Worm (Caenorhabditis elegans): Measurements from ENCODE around the gene cest-8.

DNA sequence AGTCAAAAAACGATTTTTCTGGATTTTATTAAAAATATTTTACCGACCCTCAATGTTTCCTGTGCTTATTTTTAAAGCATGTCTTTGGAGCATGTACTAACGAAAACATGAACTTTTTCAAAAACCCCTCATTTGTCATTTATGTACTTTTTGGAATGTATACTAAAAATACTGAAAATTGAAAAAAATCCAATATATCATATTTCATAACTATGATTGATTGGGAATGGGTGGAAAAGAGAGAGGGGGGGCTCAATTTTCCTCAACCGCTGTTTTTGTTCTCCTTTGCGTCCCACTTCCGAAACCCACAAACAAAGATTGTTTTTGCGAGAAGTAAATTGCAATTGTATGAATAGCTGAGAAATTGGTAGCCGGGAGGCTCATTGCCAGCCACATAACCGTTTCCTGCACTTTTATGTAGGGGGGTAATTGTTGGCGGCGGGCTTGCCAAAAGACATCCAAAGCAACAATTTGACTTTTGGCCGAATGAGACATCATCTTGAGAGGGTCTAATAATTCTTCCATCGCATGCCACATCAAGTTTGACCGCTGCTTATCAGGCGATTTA lies 39.6 kb upstream of the cest-8 start:
- TF ChIP-seq dao-5 (tag; optimal IDR thresholded peaks at IDR 0.05) (no peak), him-1 (tag; optimal IDR thresholded peaks at IDR 0.05) (no peak), W03F9.2 (tag; optimal IDR thresholded peaks at IDR 0.05) (no peak)
